Fruit fly (Drosophila melanogaster) whole organism, embryonic: ENCODE data around the gene CG46440.

Experiments used
- ATbp ChIP-seq: fragments of 200-800 bp; sonication (Bioruptor generic); optimal IDR thresholded peaks from 2 replicates; lab custom pipeline; 2017; ENCODE audit warnings: missing biosample characterization, mild to moderate bottlenecking, missing genetic modification characterization, missing genetic modification reagents
- Bteb2 ChIP-seq: fragments of 200-800 bp; sonication (Bioruptor generic); optimal IDR thresholded peaks from 2 replicates; lab custom pipeline; 2016; ENCODE audit warnings: missing biosample characterization, missing genetic modification characterization
- CG10274 ChIP-seq: fragments of 200-800 bp; sonication (Bioruptor generic); optimal IDR thresholded peaks from 3 replicates; lab custom pipeline; 2017; ENCODE audit warnings: missing biosample characterization, mild to moderate bottlenecking, missing genetic modification characterization
- CG10366 ChIP-seq: fragments of 200-800 bp; sonication (Bioruptor generic); IDR thresholded peaks from 2 replicates; pipeline ENCODE4 v1.3.6; 2022; ENCODE audit warnings: missing biosample characterization, missing genetic modification characterization
- CG12391 ChIP-seq: fragments of 200-800 bp; sonication (Bioruptor generic); optimal IDR thresholded peaks from 3 replicates; lab custom pipeline; 2018; ENCODE audit warnings: missing biosample characterization, mild to moderate bottlenecking, missing genetic modification characterization, moderate library complexity
- CG12769 ChIP-seq: fragments of 200-800 bp; sonication (Bioruptor generic); optimal IDR thresholded peaks from 2 replicates; lab custom pipeline; 2019; ENCODE audit warnings: missing biosample characterization, mild to moderate bottlenecking, missing genetic modification characterization, moderate library complexity
- CG1647 ChIP-seq: fragments of 200-800 bp; sonication (Bioruptor generic); optimal IDR thresholded peaks from 3 replicates; lab custom pipeline; 2016; ENCODE audit warnings: missing biosample characterization, missing genetic modification characterization
- CG16779 ChIP-seq: fragments of 200-800 bp; sonication (Bioruptor generic); IDR thresholded peaks from 2 replicates; pipeline ENCODE4 v1.3.6; 2022; ENCODE audit warnings: missing biosample characterization, missing genetic modification characterization
- CG16813 ChIP-seq: fragments of 200-800 bp; sonication (Bioruptor generic); IDR thresholded peaks from 3 replicates; pipeline ENCODE4 v1.3.6; 2022; ENCODE audit warnings: missing biosample characterization, missing genetic modification characterization; ENCODE audit not compliant: partially characterized antibody
- CG17385 ChIP-seq: fragments of 200-800 bp; sonication (Bioruptor generic); optimal IDR thresholded peaks from 3 replicates; lab custom pipeline; 2018; ENCODE audit warnings: missing biosample characterization, mild to moderate bottlenecking, missing genetic modification characterization
- CG1832 ChIP-seq: fragments of 200-800 bp; sonication (Bioruptor generic); optimal IDR thresholded peaks from 2 replicates; lab custom pipeline; 2017; ENCODE audit warnings: missing biosample characterization, mild to moderate bottlenecking, missing genetic modification characterization, inconsistent platforms
- CG2116 ChIP-seq: fragments of 200-800 bp; sonication (Bioruptor generic); optimal IDR thresholded peaks from 3 replicates; lab custom pipeline; 2018; ENCODE audit warnings: missing biosample characterization, mild to moderate bottlenecking, missing genetic modification characterization
- CG2120 ChIP-seq: fragments of 200-800 bp; sonication (Bioruptor generic); optimal IDR thresholded peaks from 3 replicates; lab custom pipeline; 2016; ENCODE audit warnings: missing biosample characterization, missing genetic modification characterization
- CG2129 ChIP-seq: fragments of 200-800 bp; sonication (Bioruptor generic); IDR thresholded peaks from 2 replicates; pipeline ENCODE4 v1.3.6; 2022; ENCODE audit warnings: missing biosample characterization, missing genetic modification characterization; ENCODE audit not compliant: partially characterized antibody
- CG3065 ChIP-seq: fragments of 200-800 bp; sonication (Bioruptor generic); optimal IDR thresholded peaks from 2 replicates; lab custom pipeline; 2016; ENCODE audit warnings: missing biosample characterization, missing genetic modification characterization
- CG4360 ChIP-seq: fragments of 200-800 bp; sonication (Bioruptor generic); IDR thresholded peaks from 2 replicates; pipeline ENCODE4 v1.3.6; 2022; ENCODE audit warnings: missing biosample characterization, missing genetic modification characterization
- CG4617 ChIP-seq: fragments of 200-800 bp; sonication (Bioruptor generic); optimal IDR thresholded peaks from 3 replicates; lab custom pipeline; 2016; ENCODE audit warnings: missing biosample characterization, missing genetic modification characterization, borderline replicate concordance
- CG4707 ChIP-seq: fragments of 200-800 bp; sonication (Bioruptor generic); optimal IDR thresholded peaks from 2 replicates; lab custom pipeline; 2018; ENCODE audit warnings: missing biosample characterization, mild to moderate bottlenecking, missing genetic modification characterization, moderate library complexity
- CG5953 ChIP-seq: fragments of 200-800 bp; sonication (Bioruptor generic); IDR thresholded peaks from 2 replicates; pipeline ENCODE4 v1.3.6; 2022; ENCODE audit warnings: missing biosample characterization, missing genetic modification characterization
- CG6175 ChIP-seq: fragments of 200-800 bp; sonication (Bioruptor generic); IDR thresholded peaks from 3 replicates; pipeline ENCODE4 v1.3.6; 2022; ENCODE audit warnings: missing biosample characterization, missing genetic modification characterization
- CG6254 ChIP-seq: fragments of 200-800 bp; sonication (Bioruptor generic); optimal IDR thresholded peaks from 3 replicates; lab custom pipeline; 2017; ENCODE audit warnings: mild to moderate bottlenecking, missing biosample characterization, missing genetic modification reagents, missing genetic modification characterization
- CG7556 ChIP-seq: fragments of 200-800 bp; sonication (Bioruptor generic); optimal IDR thresholded peaks from 2 replicates; lab custom pipeline; 2017; ENCODE audit warnings: missing biosample characterization, mild to moderate bottlenecking, missing genetic modification characterization
- CG8388 ChIP-seq: fragments of 200-800 bp; sonication (Bioruptor generic); optimal IDR thresholded peaks from 2 replicates; lab custom pipeline; 2019; ENCODE audit warnings: missing biosample characterization, mild to moderate bottlenecking, missing genetic modification characterization, moderate library complexity
- CG8944 ChIP-seq: fragments of 200-800 bp; sonication (Bioruptor generic); optimal IDR thresholded peaks from 3 replicates; lab custom pipeline; 2016; ENCODE audit warnings: missing biosample characterization, missing genetic modification characterization
- CG9609 ChIP-seq: fragments of 200-800 bp; sonication (Bioruptor generic); optimal IDR thresholded peaks from 3 replicates; lab custom pipeline; 2016; ENCODE audit warnings: missing biosample characterization, missing genetic modification characterization
- Dbx ChIP-seq: fragments of 200-800 bp; sonication (Bioruptor generic); IDR thresholded peaks from 3 replicates; pipeline ENCODE4 v1.3.6; 2022; ENCODE audit warnings: missing biosample characterization, missing genetic modification characterization
- Dfd ChIP-seq, 2 experiments: fragments of >200 bp; optimal IDR thresholded peaks; 2 replicates each; lab custom pipeline; 2017; ENCODE audit warnings: missing biosample characterization in 2 of 2, missing genetic modification characterization in 2 of 2
- Ets97D ChIP-seq: fragments of 200-800 bp; sonication (Bioruptor generic); optimal IDR thresholded peaks from 3 replicates; lab custom pipeline; 2016; ENCODE audit warnings: missing biosample characterization, missing genetic modification characterization
- Gsc ChIP-seq: fragments of 200-800 bp; sonication (Bioruptor generic); IDR thresholded peaks from 2 replicates; pipeline ENCODE4 v1.3.6; 2022; ENCODE audit warnings: missing biosample characterization, missing genetic modification characterization
- HLHmδ ChIP-seq: fragments of 200-800 bp; sonication (Bioruptor generic); optimal IDR thresholded peaks from 2 replicates; lab custom pipeline; 2018; ENCODE audit warnings: missing biosample characterization, mild to moderate bottlenecking, missing genetic modification characterization, moderate library complexity
- Hr3 ChIP-seq: fragments of 200-800 bp; sonication (Bioruptor generic); optimal IDR thresholded peaks from 3 replicates; lab custom pipeline; 2016; ENCODE audit warnings: missing biosample characterization, missing genetic modification characterization
- Hr39 ChIP-seq: fragments of >200 bp; optimal IDR thresholded peaks from 2 replicates; lab custom pipeline; 2017
- NK7.1 ChIP-seq: fragments of 200-800 bp; sonication (Bioruptor generic); optimal IDR thresholded peaks from 3 replicates; lab custom pipeline; 2016; ENCODE audit warnings: missing biosample characterization, missing genetic modification characterization
- Pdp1 ChIP-seq, 2 experiments: fragments of 200-800 bp; sonication (Bioruptor generic); optimal IDR thresholded peaks; 3 replicates each; lab custom pipeline; 2016; ENCODE audit warnings: missing biosample characterization in 2 of 2, missing genetic modification characterization in 2 of 2, mild to moderate bottlenecking in 1 of 2, moderate library complexity in 1 of 2
- TFAM ChIP-seq: fragments of 200-800 bp; sonication (Bioruptor generic); optimal IDR thresholded peaks from 2 replicates; lab custom pipeline; 2017; ENCODE audit warnings: missing biosample characterization, missing genetic modification characterization, inconsistent platforms
- croc ChIP-seq: fragments of 200-800 bp; sonication (Bioruptor generic); conservative IDR thresholded peaks from 3 replicates; pipeline ENCODE4 v1.3.6; 2022; ENCODE audit warnings: missing biosample characterization, missing genetic modification characterization
- danr ChIP-seq: fragments of 200-800 bp; sonication (Bioruptor generic); IDR thresholded peaks from 2 replicates; pipeline ENCODE4 v1.3.6; 2022; ENCODE audit warnings: missing biosample characterization, missing genetic modification characterization
- ewg ChIP-seq: fragments of 200-800 bp; sonication (Bioruptor generic); optimal IDR thresholded peaks from 3 replicates; lab custom pipeline; 2017; ENCODE audit warnings: mild to moderate bottlenecking, missing biosample characterization, missing genetic modification reagents, missing genetic modification characterization
- fd64A ChIP-seq: fragments of 200-800 bp; sonication (Bioruptor generic); optimal IDR thresholded peaks from 3 replicates; lab custom pipeline; 2018; ENCODE audit warnings: missing biosample characterization, mild to moderate bottlenecking, missing genetic modification characterization
- gfzf ChIP-seq: fragments of 200-800 bp; sonication (Bioruptor generic); optimal IDR thresholded peaks from 2 replicates; lab custom pipeline; 2016; ENCODE audit warnings: missing biosample characterization, mild to moderate bottlenecking, missing genetic modification characterization, moderate library complexity
- hth ChIP-seq: fragments of >200 bp; optimal IDR thresholded peaks from 2 replicates; lab custom pipeline; 2017; ENCODE audit warnings: inconsistent platforms
- kah ChIP-seq: fragments of 200-800 bp; sonication (Bioruptor generic); optimal IDR thresholded peaks from 2 replicates; lab custom pipeline; 2018; ENCODE audit warnings: missing biosample characterization, mild to moderate bottlenecking, missing genetic modification characterization
- lbe ChIP-seq: fragments of 200-800 bp; sonication (Bioruptor generic); optimal IDR thresholded peaks from 2 replicates; lab custom pipeline; 2016; ENCODE audit warnings: missing biosample characterization, mild to moderate bottlenecking, missing genetic modification characterization
- pros ChIP-seq: fragments of 200-800 bp; sonication (Bioruptor generic); optimal IDR thresholded peaks from 3 replicates; lab custom pipeline; 2019; ENCODE audit warnings: missing biosample characterization, mild to moderate bottlenecking, missing genetic modification characterization, moderate library complexity
- pzg ChIP-seq: fragments of 200-800 bp; sonication (Bioruptor generic); optimal IDR thresholded peaks from 3 replicates; lab custom pipeline; 2018; ENCODE audit warnings: missing biosample characterization, mild to moderate bottlenecking, missing genetic modification characterization, moderate library complexity
- salm ChIP-seq: fragments of 200-800 bp; sonication (Bioruptor generic); optimal IDR thresholded peaks from 2 replicates; lab custom pipeline; 2018; ENCODE audit warnings: missing biosample characterization, mild to moderate bottlenecking, missing genetic modification characterization
- scrt ChIP-seq: fragments of 200-800 bp; sonication (Bioruptor generic); optimal IDR thresholded peaks from 2 replicates; lab custom pipeline; 2018; ENCODE audit warnings: missing biosample characterization, mild to moderate bottlenecking, missing genetic modification characterization, moderate library complexity
- sens-2 ChIP-seq: fragments of 200-800 bp; sonication (Bioruptor generic); IDR thresholded peaks from 2 replicates; pipeline ENCODE4 v1.3.6; 2022; ENCODE audit warnings: missing biosample characterization, missing genetic modification characterization
- ttk ChIP-seq: fragments of 200-800 bp; sonication (Bioruptor generic); IDR thresholded peaks from 2 replicates; pipeline ENCODE4 v2.1.2; 2022; ENCODE audit warnings: missing biosample characterization, missing genetic modification characterization
- unc-4 ChIP-seq: fragments of 200-800 bp; sonication (Bioruptor generic); IDR thresholded peaks from 2 replicates; pipeline ENCODE4 v1.3.6; 2022; ENCODE audit warnings: missing biosample characterization, missing genetic modification characterization; ENCODE audit not compliant: partially characterized antibody
- zen2 ChIP-seq: fragments of 200-800 bp; sonication (Bioruptor generic); IDR thresholded peaks from 3 replicates; pipeline ENCODE4 v1.3.6; 2022; ENCODE audit warnings: missing biosample characterization, missing genetic modification characterization; ENCODE audit not compliant: partially characterized antibody

Gene CG46440

dm6 chrX:15867863-15868262 lies 10.2 kb upstream of the CG46440 start, which contains the start of gene Gapdh2 (continued):
- TF ChIP-seq CG16813 (no peak), scrt (peak; percentile 99), CG2120 (GFP tag; lab: Kevin White, UChicago) (peak; percentile 99), NK7.1 (GFP tag; lab: Kevin White, UChicago) (peak; percentile 97), CG12769 (tag; lab: Kevin White, UChicago) (peak; percentile 99), CG5953 (GFP tag; lab: Robert Waterston, UW) (peak; percentile 99), CG1832 (GFP tag; lab: Kevin White, UChicago) (no peak), gfzf (GFP tag; lab: Kevin White, UChicago) (peak; percentile 22), CG8944 (GFP tag; lab: Kevin White, UChicago) (peak; percentile 93), lbe (GFP tag; lab: Kevin White, UChicago) (peak; percentile 99), Hr39 (no peak), CG4707 (GFP tag; lab: Kevin White, UChicago) (peak; percentile 97), TFAM (GFP tag; lab: Kevin White, UChicago) (peak; percentile 89), CG7556 (GFP tag; lab: Kevin White, UChicago) (peak; percentile 100), ttk (peak; percentile 98), CG6175 (GFP tag; lab: Robert Waterston, UW) (peak; percentile 98), Hr3 (GFP tag; lab: Kevin White, UChicago) (peak; percentile 96), Dfd (GFP tag; optimal IDR thresholded peaks at IDR 0.05; lab: Kevin White, UChicago) (peak in 1 of 2 experiments; percentile 10), Ets97D (GFP tag; lab: Kevin White, UChicago) (peak; percentile 92), CG8388 (GFP tag; lab: Kevin White, UChicago) (peak; percentile 99), CG17385 (GFP tag; lab: Kevin White, UChicago) (peak; percentile 100), kah (peak; percentile 99), CG2129 (GFP tag; lab: Robert Waterston, UW) (no peak), CG2116 (GFP tag; lab: Kevin White, UChicago) (peak; percentile 88), pros (peak; percentile 96), unc-4 (peak; percentile 38; the same call in 1 of the 2 replicates), CG10274 (GFP tag; lab: Kevin White, UChicago) (peak; percentile 95), Dbx (GFP tag; lab: Robert Waterston, UW) (peak; percentile 99), Bteb2 (GFP tag; lab: Kevin White, UChicago) (peak; percentile 99), CG6254 (GFP tag; lab: Kevin White, UChicago) (peak; percentile 96), ewg (peak; percentile 97), CG1647 (GFP tag; lab: Kevin White, UChicago) (peak; percentile 97), pzg (peak; percentile 48), CG10366 (peak; percentile 99), fd64A (peak; percentile 98), CG4360 (GFP tag; lab: Robert Waterston, UW) (peak; percentile 87), Pdp1 (GFP tag; optimal IDR thresholded peaks at IDR 0.05; lab: Kevin White, UChicago) (peak; percentile 97), zen2 (no peak), hth (no peak), CG12391 (tag; lab: Kevin White, UChicago) (peak; percentile 99), sens-2 (peak; percentile 99), Gsc (GFP tag; lab: Robert Waterston, UW) (no peak), CG16779 (GFP tag; lab: Robert Waterston, UW) (peak; percentile 99), ATbp (GFP tag; lab: Kevin White, UChicago) (peak; percentile 100), CG3065 (GFP tag; lab: Kevin White, UChicago) (peak; percentile 91), salm (tag; lab: Kevin White, UChicago) (peak; percentile 100), HLHmδ (GFP tag; lab: Kevin White, UChicago) (no peak), CG4617 (GFP tag; lab: Kevin White, UChicago) (peak; percentile 95), danr (GFP tag; lab: Robert Waterston, UW) (peak; percentile 98; the same call in 1 of the 2 replicates), CG9609 (GFP tag; lab: Kevin White, UChicago) (peak; percentile 92), croc (peak; percentile 96)
